Fruit fly (Drosophila melanogaster) ovary, adult (tissue): ENCODE measurements around the gene Muted.
A peak's percentile ranks its signal among the peaks of the same experiment; 100 is the strongest.

Experiments used
- CG17801 ChIP-seq: fragments of 200-800 bp; optimal IDR thresholded peaks from 2 replicates; lab custom pipeline; 2019; ENCODE audit warnings: missing biosample characterization, mild to moderate bottlenecking, missing genetic modification characterization, moderate library complexity; ENCODE audit not compliant: partially characterized antibody

Muted gene

dm6 chr3R:22356464-22357410 lies 5.7 kb upstream of the Muted start, which contains the start of gene Sar1:
TSS of gene Sar1 (plus strand) at chr3R:22356685.
- TF ChIP-seq CG17801 = peak; percentile 14

dm6 chr3R:22357942-22358341 lies 4.5 kb upstream of the Muted start:
- TF ChIP-seq CG17801 = no peak

dm6 chr3R:22358810-22359209 lies 3.6 kb upstream of the Muted start:
- TF ChIP-seq CG17801 = no peak

dm6 chr3R:22365660-22366195 lies 3.3 kb downstream of the Muted start, which contains the start of gene CG5382:
TSS of gene CG5382 (minus strand) at chr3R:22365983.
- peak; percentile 26 for TF ChIP-seq CG17801

- TF ChIP-seq CG17801 = peak; percentile 87
Measured at dm6 chr3R:22367126-22368076, 5.0 kb downstream of the Muted start, which contains the start of the genes Polr3F and PyK. TSS of gene Polr3F (minus strand) at chr3R:22367373. TSS of gene PyK (plus strand) at chr3R:22367536.

dm6 chr3R:22368077-22368776 lies 5.8 kb downstream of the Muted start:
- TF ChIP-seq CG17801 = no peak

dm6 chr3R:22368777-22369214 lies 6.4 kb downstream of the Muted start:
- TF ChIP-seq CG17801 = no peak

- no peak for TF ChIP-seq CG17801
Measured at dm6 chr3R:22372535-22372934, 10.1 kb downstream of the Muted start, which contains the start of gene CG7069. TSS of gene CG7069 (plus strand) at chr3R:22372835.

- peak; percentile 44 for TF ChIP-seq CG17801
Measured at dm6 chr3R:22375674-22376073, 13.3 kb downstream of the Muted start, which contains the start of gene CG18596. TSS of gene CG18596 (plus strand) at chr3R:22375923.

dm6 chr3R:22379942-22380341 lies 17.5 kb downstream of the Muted start, which contains the start of gene CG34149:
TSS of gene CG34149 (plus strand) at chr3R:22380128.
- TF ChIP-seq CG17801 = no peak

- TF ChIP-seq CG17801 = no peak
Measured at dm6 chr3R:22381077-22381476, 18.7 kb downstream of the Muted start, which contains the start of gene CG43342. TSS of gene CG43342 (plus strand) at chr3R:22381340.

dm6 chr3R:22381735-22382134 lies 19.3 kb downstream of the Muted start, which contains the start of gene Gpdh3:
TSS of gene Gpdh3 (plus strand) at chr3R:22382035.
- TF ChIP-seq CG17801 = no peak

- TF ChIP-seq CG17801 = no peak
Measured at dm6 chr3R:22389614-22390013, 27.2 kb downstream of the Muted start, which contains the start of the genes CAH8 and CG7059. TSS of gene CAH8 (minus strand) at chr3R:22389714. TSS of gene CG7059 (plus strand) at chr3R:22389780.

dm6 chr3R:22390109-22390508 lies 27.7 kb downstream of the Muted start:
- no peak for TF ChIP-seq CG17801

- TF ChIP-seq CG17801 = no peak
Measured at dm6 chr3R:22394004-22394403, 31.6 kb downstream of the Muted start, which contains the start of gene CG13857. TSS of gene CG13857 (minus strand) at chr3R:22394104.
